Worm (Caenorhabditis elegans): ENCODE measurements around the gene ima-1.

ce11 chrV:11201826-11202565, 37.5 kb upstream of the ima-1 start, which contains the start of gene K10D6.4:
- TF ChIP-seq ama-1 (optimal IDR thresholded peaks at IDR 0.05), result no peak
- no peak for TF ChIP-seq B0310.2 (tag; optimal IDR thresholded peaks at IDR 0.05)
- no peak for TF ChIP-seq flt-1 (GFP tag; IDR thresholded peaks at IDR 0.05)
- TF ChIP-seq tra-4 (tag; optimal IDR thresholded peaks at IDR 0.05), result no peak
- TF ChIP-seq tbx-37 (GFP tag; conservative IDR thresholded peaks at IDR 0.05), result no peak
- no peak for TF ChIP-seq tbx-11 (GFP tag; IDR thresholded peaks at IDR 0.05)
- no peak for TF ChIP-seq aly-1 (tag; optimal IDR thresholded peaks at IDR 0.05)

All from whole organism, early embryonic.